Fruit fly (Drosophila melanogaster): ENCODE measurements around the gene Spase22-23.

dm6 chr3R:24270578-24270977, 40.7 kb upstream of the Spase22-23 start:
- TF ChIP-seq usp (GFP tag; optimal IDR thresholded peaks at IDR 0.05) (no peak), psq (optimal IDR thresholded peaks at IDR 0.05) (no peak), pan (optimal IDR thresholded peaks at IDR 0.05) (no peak)
